Fruit fly (Drosophila melanogaster) whole organism, embryonic: ENCODE measurements around the gene Usp10.

Source experiments
- CG17568 ChIP-seq: fragments of 200-800 bp; sonication (Bioruptor generic); optimal IDR thresholded peaks from 2 replicates; lab custom pipeline; 2018; ENCODE audit warnings: missing biosample characterization, mild to moderate bottlenecking, missing genetic modification characterization, moderate library complexity
- Hr39 ChIP-seq: fragments of >200 bp; optimal IDR thresholded peaks from 2 replicates; lab custom pipeline; 2017
- Pdp1 ChIP-seq, 2 experiments: fragments of 200-800 bp; sonication (Bioruptor generic); optimal IDR thresholded peaks; 3 replicates each; lab custom pipeline; 2016; ENCODE audit warnings: missing biosample characterization in 2 of 2, missing genetic modification characterization in 2 of 2, mild to moderate bottlenecking in 1 of 2, moderate library complexity in 1 of 2
- Ptx1 ChIP-seq: fragments of 200-800 bp; sonication (Bioruptor generic); IDR thresholded peaks from 2 replicates; pipeline ENCODE4 v1.3.6; 2022; ENCODE audit warnings: missing biosample characterization, missing genetic modification characterization
- Sin3A ChIP-seq: fragments of >200 bp; optimal IDR thresholded peaks from 2 replicates; lab custom pipeline; 2018
- al ChIP-seq: fragments of 200-800 bp; sonication (Bioruptor generic); IDR thresholded peaks from 2 replicates; pipeline ENCODE4 v1.3.6; 2022; ENCODE audit warnings: missing biosample characterization, missing genetic modification characterization
- bigmax ChIP-seq: fragments of 200-800 bp; sonication (Bioruptor generic); optimal IDR thresholded peaks from 2 replicates; lab custom pipeline; 2018; ENCODE audit warnings: missing biosample characterization, mild to moderate bottlenecking, missing genetic modification characterization
- bowl ChIP-seq: fragments of 200-800 bp; sonication (Bioruptor generic); IDR thresholded peaks from 2 replicates; pipeline ENCODE4 v1.3.6; 2022; ENCODE audit warnings: missing biosample characterization, missing genetic modification characterization
- kay ChIP-seq: fragments of 200-800 bp; sonication (Bioruptor generic); optimal IDR thresholded peaks from 2 replicates; lab custom pipeline; 2016; ENCODE audit warnings: missing biosample characterization, missing genetic modification characterization
- p53 ChIP-seq: fragments of 200-800 bp; sonication (Bioruptor generic); optimal IDR thresholded peaks from 2 replicates; lab custom pipeline; 2016; ENCODE audit warnings: missing biosample characterization, missing genetic modification characterization
- wek ChIP-seq: fragments of 200-800 bp; sonication (Bioruptor generic); optimal IDR thresholded peaks from 3 replicates; lab custom pipeline; 2018; ENCODE audit warnings: missing biosample characterization, mild to moderate bottlenecking, missing genetic modification characterization, moderate library complexity
- zfh2 ChIP-seq: fragments of 200-800 bp; sonication (Bioruptor generic); optimal IDR thresholded peaks from 2 replicates; lab custom pipeline; 2016; ENCODE audit warnings: missing biosample characterization, missing genetic modification characterization

dm6 chr3L:824444-824843 is 47.3 kb upstream of the Usp10 start:
- TF ChIP-seq Ptx1 (peak; percentile 43; the same call in 1 of the 2 replicates), CG17568 (GFP tag; lab: Kevin White, UChicago) (no peak), bigmax (no peak), p53 (GFP tag; lab: Kevin White, UChicago) (no peak), Hr39 (lab: Kevin White, UChicago) (no peak), Pdp1 (GFP tag; optimal IDR thresholded peaks at IDR 0.05; lab: Kevin White, UChicago) (peak in 1 of 2 experiments; percentile 7), Sin3A (no peak), kay (GFP tag; lab: Kevin White, UChicago) (no peak), bowl (GFP tag; lab: Robert Waterston, UW) (no peak), zfh2 (GFP tag; lab: Kevin White, UChicago) (no peak), al (GFP tag; lab: Robert Waterston, UW) (no peak), wek (GFP tag; lab: Kevin White, UChicago) (no peak)
